Fruit fly (Drosophila melanogaster): ENCODE data around the gene CG3505.

The CG3505 gene

dm6 chr3R:14703302-14704192 is 46.3 kb downstream of the CG3505 start:
- no peak for TF ChIP-seq CG8478 (optimal IDR thresholded peaks at IDR 0.05)
- TF ChIP-seq CTCF (optimal IDR thresholded peaks at IDR 0.05), result no peak

- TF ChIP-seq CG8478 (optimal IDR thresholded peaks at IDR 0.05) (no peak), CTCF (optimal IDR thresholded peaks at IDR 0.05) (no peak)
Measured at dm6 chr3R:14705270-14705669, 48.0 kb downstream of the CG3505 start.

- TF ChIP-seq CG8478 (optimal IDR thresholded peaks at IDR 0.05) (no peak), CTCF (optimal IDR thresholded peaks at IDR 0.05) (no peak)
Measured at dm6 chr3R:14706354-14706753, 49.1 kb downstream of the CG3505 start.

- no peak for TF ChIP-seq CTCF (optimal IDR thresholded peaks at IDR 0.05)
- TF ChIP-seq CG8478 (optimal IDR thresholded peaks at IDR 0.05), result no peak
Measured at dm6 chr3R:14706860-14707259, 49.6 kb downstream of the CG3505 start.

dm6 chr3R:14707703-14708643 is 50.7 kb downstream of the CG3505 start:
- TF ChIP-seq CG8478 (optimal IDR thresholded peaks at IDR 0.05) (no peak), CTCF (optimal IDR thresholded peaks at IDR 0.05) (no peak)
